Fruit fly (Drosophila melanogaster) whole organism, larva: Measurements from ENCODE around the gene Cyp303a1.

Experiments used
- noc ChIP-seq: fragments of 200-800 bp; sonication (Bioruptor generic); optimal IDR thresholded peaks from 3 replicates; lab custom pipeline; 2019; ENCODE audit warnings: missing biosample characterization, mild to moderate bottlenecking, missing genetic modification characterization, moderate library complexity

Gene Cyp303a1

DNA sequence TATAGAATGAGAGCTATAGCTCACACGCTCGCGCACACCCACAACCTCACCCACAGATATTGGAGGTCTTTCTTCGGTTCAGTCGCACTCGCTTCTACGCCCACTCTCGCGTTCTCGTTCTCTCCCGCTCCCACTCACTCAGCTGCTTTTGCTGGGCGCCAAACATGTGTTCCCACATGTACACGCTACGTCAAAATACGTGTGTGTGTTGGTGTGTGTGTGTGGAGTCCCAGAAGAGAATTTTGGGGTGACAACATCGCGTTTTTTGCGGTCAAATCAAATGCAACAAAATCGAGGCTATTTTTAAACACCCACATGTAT is 22.5 kb upstream of the Cyp303a1 start:
- TF ChIP-seq noc = no peak

- no peak for TF ChIP-seq noc
These were observed 21.3 kb upstream of the Cyp303a1 start for dm6 chr2L:16272730-16273129.

DNA sequence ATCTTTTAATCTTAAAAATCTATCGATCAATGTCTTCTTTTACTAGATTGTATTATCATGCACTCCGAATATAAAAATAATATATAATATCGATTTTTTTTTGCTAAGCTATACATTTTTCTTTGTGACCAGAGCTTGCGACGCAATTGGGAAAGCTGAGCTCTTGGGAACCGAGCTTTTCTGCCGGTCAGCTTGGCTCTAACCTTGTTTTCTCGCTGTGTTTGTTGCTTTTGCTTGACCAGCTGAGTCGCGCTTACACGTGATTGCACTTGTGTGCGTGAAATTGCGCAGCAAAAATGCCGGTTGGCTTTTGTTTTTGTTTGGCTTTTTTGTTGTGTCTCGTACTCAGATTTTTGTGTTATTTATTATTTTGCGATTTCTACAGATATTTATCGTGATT is 20.5 kb upstream of the Cyp303a1 start:
- no peak for TF ChIP-seq noc

- TF ChIP-seq noc = no peak
These were observed 19.9 kb upstream of the Cyp303a1 start for dm6 chr2L:16274100-16274499.

DNA sequence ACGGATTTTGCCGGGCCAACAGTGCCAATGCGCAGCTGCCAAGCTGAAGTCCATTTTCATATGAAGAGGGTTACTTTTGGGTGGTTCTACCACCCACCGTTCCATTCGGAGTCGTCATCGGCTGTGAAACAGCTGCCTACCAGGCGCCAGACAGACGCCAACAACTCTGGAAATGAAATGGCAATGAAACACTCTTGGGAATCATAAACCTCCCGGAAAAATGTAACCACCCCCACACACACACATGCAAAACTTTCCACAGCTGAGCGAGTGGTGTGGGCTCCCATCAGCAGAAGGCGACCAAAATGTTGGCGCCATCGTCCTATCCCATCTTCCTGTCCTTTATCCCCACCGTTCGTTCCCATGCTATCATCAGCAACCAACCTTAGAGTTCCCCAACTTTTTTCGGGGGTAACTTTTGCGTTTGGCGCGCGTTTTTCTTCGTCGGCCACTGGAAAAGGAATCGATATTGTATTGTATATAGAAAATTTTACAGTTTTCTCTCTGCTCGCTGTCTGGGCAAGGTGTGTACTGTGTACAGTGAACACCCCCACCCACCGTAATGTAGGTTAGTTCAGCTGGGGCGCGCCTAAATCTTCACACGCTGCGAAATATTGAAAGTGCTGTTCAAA is 18.7 kb upstream of the Cyp303a1 start:
- TF ChIP-seq noc = no peak

DNA sequence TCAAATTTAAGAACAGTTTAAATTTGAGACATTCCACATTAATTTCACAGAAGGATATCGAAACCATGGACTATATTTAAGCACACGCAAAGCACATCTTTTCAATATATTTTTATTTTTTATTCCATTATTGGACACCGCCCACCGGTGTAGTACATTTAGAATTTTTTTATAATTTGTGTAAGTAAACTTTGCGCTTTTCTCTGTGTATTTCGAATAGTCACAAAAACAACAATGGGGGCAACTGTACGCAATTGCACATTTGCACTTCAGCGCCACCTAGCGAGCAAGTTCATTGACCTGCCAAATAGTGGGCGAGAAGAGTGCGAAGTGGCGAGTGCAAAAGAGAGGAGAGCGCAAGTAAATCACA is 18.2 kb upstream of the Cyp303a1 start:
- TF ChIP-seq noc = no peak

DNA sequence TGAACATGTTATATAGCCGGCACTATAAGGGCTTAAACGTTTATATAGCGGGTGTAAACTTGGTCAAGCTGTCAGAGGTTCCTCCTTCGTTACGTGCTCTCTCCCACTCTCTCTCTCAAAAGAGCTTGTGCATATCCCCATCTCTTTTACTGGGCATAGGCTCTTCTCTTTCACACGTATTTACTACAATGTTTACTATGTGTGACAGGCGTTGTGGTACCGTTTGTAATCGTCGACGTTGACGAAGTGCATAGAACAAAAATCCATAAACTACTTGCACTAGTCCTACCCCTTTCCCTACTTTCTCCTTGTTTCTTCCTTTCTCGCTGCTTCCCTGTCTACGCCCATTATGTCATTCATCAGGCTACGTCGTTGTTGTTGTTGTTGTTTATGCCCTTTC is 17.2 kb upstream of the Cyp303a1 start:
- TF ChIP-seq noc = no peak

dm6 chr2L:16277922-16278321 is 16.1 kb upstream of the Cyp303a1 start:
- TF ChIP-seq noc = no peak

dm6 chr2L:16278842-16279241 is 15.1 kb upstream of the Cyp303a1 start:
- TF ChIP-seq noc = no peak

DNA sequence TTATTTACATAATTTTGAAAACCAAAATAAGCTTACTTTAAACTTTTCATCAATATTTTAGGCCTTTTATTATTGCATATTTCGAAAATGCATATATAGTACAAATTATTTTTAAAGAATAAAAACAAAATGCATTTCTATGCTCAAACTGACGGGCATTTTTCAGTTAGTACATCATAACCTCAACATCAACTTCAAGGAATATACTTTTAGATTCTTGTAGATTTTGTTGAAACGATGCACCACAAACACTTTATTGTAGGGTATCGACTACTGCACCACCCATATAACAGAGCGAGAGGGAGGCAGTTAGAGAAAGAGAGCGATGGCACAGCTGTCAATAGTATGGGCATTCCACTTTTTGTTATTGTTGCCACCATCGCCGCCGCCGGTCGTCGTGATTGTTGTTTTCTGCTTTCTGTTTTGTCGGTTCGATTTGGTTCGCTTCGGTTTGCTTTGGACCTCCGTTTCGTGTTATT is 14.2 kb upstream of the Cyp303a1 start:
- peak; percentile 67 for TF ChIP-seq noc

- TF ChIP-seq noc = no peak
These were observed 12.4 kb upstream of the Cyp303a1 start for dm6 chr2L:16281419-16282076.

- TF ChIP-seq noc = no peak
These were observed 11.9 kb upstream of the Cyp303a1 start for dm6 chr2L:16282077-16282471.

DNA sequence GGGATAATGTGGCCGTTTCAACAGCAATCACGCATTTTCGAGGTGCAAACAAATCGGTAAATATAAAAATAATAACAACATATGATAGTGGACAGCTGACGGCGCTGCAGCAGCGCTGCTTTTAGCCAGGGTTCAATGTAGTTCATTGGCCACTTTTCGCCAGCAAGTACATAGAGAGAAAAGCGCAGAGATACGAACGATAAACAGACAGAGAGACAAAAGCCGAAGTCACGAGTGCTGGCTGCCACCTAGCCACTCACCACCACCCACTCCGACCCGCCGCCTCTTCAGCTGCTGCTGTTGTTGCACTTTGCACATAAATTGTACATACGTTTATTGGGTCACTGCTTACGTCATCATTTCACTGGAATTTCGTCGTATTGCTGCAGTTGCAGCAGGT is 11.1 kb upstream of the Cyp303a1 start:
- TF ChIP-seq noc = no peak

DNA sequence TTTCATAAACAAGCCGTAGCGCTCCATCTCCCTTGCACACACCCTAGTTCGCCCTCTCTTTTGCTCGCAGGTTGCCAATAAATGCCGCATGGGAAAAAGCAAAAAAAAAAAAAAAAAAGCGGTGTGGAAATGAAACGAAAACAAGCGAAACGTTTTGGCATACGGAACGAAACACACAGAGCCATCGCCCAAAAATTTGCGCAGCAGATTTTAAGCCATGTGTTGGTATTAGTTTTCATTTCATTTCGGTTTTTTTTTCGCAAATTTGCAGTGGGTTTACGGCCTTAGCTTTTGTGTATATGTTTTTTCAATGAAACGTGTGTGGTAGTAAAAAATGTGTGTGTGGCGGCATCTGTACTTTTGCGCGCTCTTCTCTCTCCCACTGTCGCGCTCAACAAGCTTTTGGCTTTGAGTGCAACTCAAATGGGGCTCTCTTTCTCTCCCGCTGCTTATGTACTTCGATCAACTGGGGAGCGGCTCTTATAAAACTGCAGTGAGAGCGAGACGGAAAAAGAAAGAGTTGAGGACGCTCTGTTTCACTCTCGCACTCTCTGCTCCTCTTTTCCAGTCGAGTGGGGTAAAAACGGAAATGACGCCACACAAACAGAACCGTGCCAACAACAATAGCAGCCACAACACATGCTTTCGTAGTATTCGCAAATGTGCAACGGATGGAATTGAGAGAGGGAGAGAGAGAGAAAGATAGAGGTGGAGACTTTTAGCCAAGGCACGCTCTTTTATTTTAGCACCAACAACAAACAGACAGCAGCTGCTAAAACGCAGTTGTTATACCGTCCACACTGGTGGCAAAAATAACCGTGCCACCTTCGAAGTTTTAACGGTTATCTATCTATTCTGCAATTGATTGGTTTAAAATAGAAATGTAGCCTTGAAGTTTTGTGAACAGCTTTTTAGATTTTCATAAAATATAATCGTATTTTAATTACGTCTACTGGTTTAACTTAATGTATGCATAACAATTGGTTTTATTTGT is 9.4 kb upstream of the Cyp303a1 start:
- peak; percentile 72 for TF ChIP-seq noc

dm6 chr2L:16285692-16286359 is 8.2 kb upstream of the Cyp303a1 start:
- TF ChIP-seq noc = peak; percentile 83

dm6 chr2L:16286360-16287005 is 7.5 kb upstream of the Cyp303a1 start:
- peak; percentile 83 for TF ChIP-seq noc
